Worm (Caenorhabditis elegans) whole organism, late embryonic: Measurements from ENCODE around the gene C08E8.3.

Experiments
- K09A11.1 ChIP-seq: sonication (generic microtip); optimal IDR thresholded peaks from 2 replicates; lab custom pipeline; 2017; ENCODE audit warnings: antibody characterized with exemption, mild to moderate bottlenecking, missing genetic modification characterization, missing compliant biosample characterization; ENCODE audit not compliant: insufficient read depth
- fkh-10 ChIP-seq: fragments of 150-350 bp; optimal IDR thresholded peaks from 2 replicates; lab custom pipeline; 2014; ENCODE audit warnings: missing biosample characterization, missing genetic modification reagents, missing genetic modification characterization
- pqm-1 ChIP-seq: sonication (generic microtip); optimal IDR thresholded peaks from 2 replicates; lab custom pipeline; 2016; ENCODE audit warnings: missing genetic modification characterization, missing compliant biosample characterization
- sdc-2 ChIP-seq: sonication (generic microtip); optimal IDR thresholded peaks from 2 replicates; lab custom pipeline; 2016; ENCODE audit warnings: missing genotype, missing genetic modification characterization, missing compliant biosample characterization
- unc-42 ChIP-seq: sonication (generic microtip); optimal IDR thresholded peaks from 2 replicates; lab custom pipeline; 2016; ENCODE audit warnings: missing genotype, missing genetic modification characterization, missing compliant biosample characterization

DNA sequence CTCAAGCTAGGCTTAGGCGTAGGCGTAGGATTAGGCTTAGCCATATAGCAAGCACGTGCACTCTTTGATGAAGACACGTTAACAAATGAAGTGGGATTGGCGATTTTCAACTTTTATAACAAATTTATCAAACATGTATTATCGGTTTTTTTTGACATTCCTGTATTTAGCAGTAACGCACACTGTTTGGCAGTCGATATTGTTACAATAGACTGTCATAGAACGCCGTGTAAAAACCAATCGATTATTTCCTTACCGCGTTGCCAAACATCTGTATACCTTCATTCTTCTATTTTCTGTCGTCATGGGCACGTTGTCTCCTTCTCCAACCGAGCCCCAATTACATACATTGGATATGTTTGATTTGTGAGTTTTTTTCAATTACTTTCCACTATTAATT is 31.6 kb upstream of the C08E8.3 start, which contains the start of gene fbxb-119:
- no peak for TF ChIP-seq fkh-10 (GFP tag; lab: Kevin White, UChicago)
- no peak for TF ChIP-seq K09A11.1 (tag; lab: Kevin White, UChicago)
- no peak for TF ChIP-seq sdc-2 (tag; lab: Kevin White, UChicago)
- no peak for TF ChIP-seq unc-42 (tag; lab: Kevin White, UChicago)
- TF ChIP-seq pqm-1 (tag; lab: Kevin White, UChicago), result no peak
